Worm (Caenorhabditis elegans) whole organism, L2 larva: ENCODE measurements around the gene B0222.5.

ENCODE experiments used
- C34F6.9 ChIP-seq: fragments of 150-350 bp; optimal IDR thresholded peaks from 2 replicates; lab custom pipeline; 2014; ENCODE audit warnings: missing biosample characterization, missing genetic modification characterization
- F13H6.1 ChIP-seq: sonication (generic microtip); optimal IDR thresholded peaks from 2 replicates; lab custom pipeline; 2016; ENCODE audit warnings: missing genetic modification characterization, missing compliant biosample characterization
- ZK546.5 ChIP-seq: sonication (generic microtip); optimal IDR thresholded peaks from 2 replicates; lab custom pipeline; 2017; ENCODE audit warnings: missing biosample characterization, missing genetic modification characterization
- blmp-1 ChIP-seq: sonication (generic microtip); optimal IDR thresholded peaks from 2 replicates; lab custom pipeline; 2017; ENCODE audit warnings: missing genetic modification characterization, mild to moderate bottlenecking, missing compliant biosample characterization, antibody characterized with exemption, moderate library complexity; ENCODE audit not compliant: insufficient read depth
- ceh-16 ChIP-seq: fragments of 150-350 bp; optimal IDR thresholded peaks from 2 replicates; lab custom pipeline; 2014; ENCODE audit warnings: missing biosample characterization, missing genetic modification characterization
- dmd-4 ChIP-seq: sonication (generic microtip); optimal IDR thresholded peaks from 2 replicates; lab custom pipeline; 2017; ENCODE audit warnings: missing biosample characterization, missing genetic modification characterization
- fos-1 ChIP-seq: fragments of 150-350 bp; optimal IDR thresholded peaks from 2 replicates; lab custom pipeline; 2014; ENCODE audit warnings: missing biosample characterization, missing genetic modification characterization
- gmeb-1 ChIP-seq: fragments of 150-350 bp; optimal IDR thresholded peaks from 2 replicates; lab custom pipeline; 2014; ENCODE audit warnings: missing biosample characterization, missing genetic modification characterization
- lin-11 ChIP-seq: fragments of 150-350 bp; sonication (generic microtip); optimal IDR thresholded peaks from 2 replicates; lab custom pipeline; 2014; ENCODE audit warnings: missing biosample characterization, missing genetic modification characterization, inconsistent platforms, mixed read lengths
- lin-13 ChIP-seq: fragments of 150-350 bp; optimal IDR thresholded peaks from 2 replicates; lab custom pipeline; 2014; ENCODE audit warnings: missing biosample characterization, missing genetic modification reagents, missing genetic modification characterization
- lin-39 ChIP-seq: fragments of 150-350 bp; optimal IDR thresholded peaks from 2 replicates; lab custom pipeline; 2014; ENCODE audit warnings: missing biosample characterization, missing genetic modification reagents, missing genetic modification characterization
- lsy-2 ChIP-seq, 2 experiments: fragments of 150-350 bp in 1 of 2; sonication (generic microtip) in 1 of 2; optimal IDR thresholded peaks; 2 replicates each; lab custom pipeline; 2014 to 2017; ENCODE audit warnings: missing biosample characterization in 2 of 2, missing genetic modification characterization in 2 of 2
- mab-5 ChIP-seq: fragments of 150-350 bp; optimal IDR thresholded peaks from 2 replicates; lab custom pipeline; 2014; ENCODE audit warnings: missing biosample characterization, missing genetic modification characterization
- mbf-1 ChIP-seq: sonication (generic microtip); optimal IDR thresholded peaks from 2 replicates; lab custom pipeline; 2017; ENCODE audit warnings: missing biosample characterization, missing genetic modification characterization
- mdl-1 ChIP-seq, 2 experiments: fragments of 150-350 bp in 1 of 2; sonication (generic microtip) in 1 of 2; optimal IDR thresholded peaks; 2 replicates each; lab custom pipeline; 2017; ENCODE audit warnings: missing biosample characterization in 2 of 2, missing genetic modification characterization in 2 of 2
- nhr-12 ChIP-seq: fragments of 150-350 bp; optimal IDR thresholded peaks from 2 replicates; lab custom pipeline; 2014; ENCODE audit warnings: missing biosample characterization, missing genetic modification characterization
- nhr-129 ChIP-seq: fragments of 150-350 bp; optimal IDR thresholded peaks from 2 replicates; lab custom pipeline; 2014; ENCODE audit warnings: missing biosample characterization, missing genetic modification characterization
- nhr-21 ChIP-seq: fragments of 150-350 bp; optimal IDR thresholded peaks from 2 replicates; lab custom pipeline; 2014; ENCODE audit warnings: missing biosample characterization, missing genetic modification characterization
- nhr-237 ChIP-seq: fragments of 150-350 bp; optimal IDR thresholded peaks from 2 replicates; lab custom pipeline; 2014; ENCODE audit warnings: missing biosample characterization, missing genetic modification characterization
- nhr-25 ChIP-seq: fragments of 150-350 bp; sonication (generic microtip); optimal IDR thresholded peaks from 3 replicates; lab custom pipeline; 2014; ENCODE audit warnings: missing biosample characterization, missing genetic modification characterization
- nhr-6 ChIP-seq: fragments of 150-350 bp; optimal IDR thresholded peaks from 2 replicates; lab custom pipeline; 2014; ENCODE audit warnings: missing biosample characterization, missing genetic modification characterization
- peb-1 ChIP-seq: fragments of 150-350 bp; optimal IDR thresholded peaks from 2 replicates; lab custom pipeline; 2014; ENCODE audit warnings: missing biosample characterization, missing genetic modification characterization
- sem-4 ChIP-seq: fragments of 150-350 bp; optimal IDR thresholded peaks from 2 replicates; lab custom pipeline; 2014; ENCODE audit warnings: missing biosample characterization, missing genetic modification reagents, missing genetic modification characterization
- skn-1 ChIP-seq: sonication (generic microtip); optimal IDR thresholded peaks from 2 replicates; lab custom pipeline; 2017; ENCODE audit warnings: missing biosample characterization, missing genetic modification characterization
- sma-3 ChIP-seq: sonication (generic microtip); optimal IDR thresholded peaks from 2 replicates; lab custom pipeline; 2016; ENCODE audit warnings: missing genetic modification reagents, missing genetic modification characterization, missing compliant biosample characterization
- sma-9 ChIP-seq, 2 experiments: fragments of 150-350 bp in 1 of 2; sonication (generic microtip) in 1 of 2; optimal IDR thresholded peaks; 2 replicates each; lab custom pipeline; 2014 to 2016; ENCODE audit warnings: missing genetic modification characterization in 2 of 2, mild to moderate bottlenecking in 1 of 2, missing biosample characterization in 1 of 2, missing compliant biosample characterization in 1 of 2, missing genetic modification reagents in 1 of 2, moderate library complexity in 1 of 2
- snpc-4 ChIP-seq: fragments of 150-350 bp; optimal IDR thresholded peaks from 2 replicates; lab custom pipeline; 2014; ENCODE audit warnings: missing biosample characterization, missing genetic modification characterization
- unc-55 ChIP-seq: fragments of 150-350 bp; sonication (generic microtip); optimal IDR thresholded peaks from 3 replicates; lab custom pipeline; 2014; ENCODE audit warnings: missing biosample characterization, missing genetic modification reagents, missing genetic modification characterization
- zag-1 ChIP-seq: fragments of 150-350 bp; optimal IDR thresholded peaks from 2 replicates; lab custom pipeline; 2014; ENCODE audit warnings: missing biosample characterization, missing genetic modification characterization
- ztf-4 ChIP-seq: fragments of 150-350 bp; optimal IDR thresholded peaks from 2 replicates; lab custom pipeline; 2014; ENCODE audit warnings: missing biosample characterization, missing genetic modification characterization

B0222.5 gene

DNA sequence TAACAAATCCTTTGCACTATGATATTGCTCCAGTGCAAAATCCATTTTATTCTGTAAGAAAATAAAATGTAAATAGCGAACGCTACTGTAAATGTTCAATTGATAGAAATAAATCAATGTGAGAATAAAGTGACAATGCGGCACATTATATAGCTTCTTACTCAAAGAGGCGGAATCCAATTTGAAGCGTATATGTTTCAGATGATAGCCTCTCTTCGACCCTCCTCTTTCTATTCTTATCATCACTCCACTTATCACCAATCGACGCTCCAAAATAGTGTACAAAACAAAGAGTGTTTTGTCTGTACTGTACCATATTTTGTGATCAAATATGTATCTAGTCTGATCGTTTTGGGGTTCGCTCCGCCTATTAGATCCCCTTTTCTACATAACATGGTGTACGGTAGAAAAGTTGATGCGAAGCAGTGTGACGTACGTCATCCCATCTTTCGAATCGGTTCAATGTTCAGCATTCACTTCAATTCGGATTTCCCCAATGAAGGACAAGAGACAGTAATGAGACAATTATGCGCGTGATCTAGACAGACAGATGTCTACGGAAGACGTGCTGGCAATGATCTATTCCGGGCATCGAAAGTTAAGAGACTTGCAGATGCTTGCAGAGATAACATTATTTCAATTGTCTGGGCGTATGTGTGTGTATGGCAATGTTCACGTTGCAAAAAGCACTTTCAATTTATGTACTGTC lies 7.7 kb downstream of the B0222.5 start, which contains the start of gene spl-2:
TSS of gene spl-2 (minus strand) at position 51 of the 709 bp plus-strand sequence.
- TF ChIP-seq nhr-21 (peak; percentile 50), skn-1 (tag; lab: Kevin White, UChicago) (no peak), dmd-4 (tag; lab: Kevin White, UChicago) (no peak), nhr-25 (peak; percentile 47), sma-9 (GFP tag; optimal IDR thresholded peaks at IDR 0.05; lab: Kevin White, UChicago) (peak; percentile 35), sma-9 (tag; optimal IDR thresholded peaks at IDR 0.05; lab: Kevin White, UChicago) (no peak), nhr-129 (peak; percentile 23), sma-3 (GFP tag; lab: Kevin White, UChicago) (peak; percentile 29)

DNA sequence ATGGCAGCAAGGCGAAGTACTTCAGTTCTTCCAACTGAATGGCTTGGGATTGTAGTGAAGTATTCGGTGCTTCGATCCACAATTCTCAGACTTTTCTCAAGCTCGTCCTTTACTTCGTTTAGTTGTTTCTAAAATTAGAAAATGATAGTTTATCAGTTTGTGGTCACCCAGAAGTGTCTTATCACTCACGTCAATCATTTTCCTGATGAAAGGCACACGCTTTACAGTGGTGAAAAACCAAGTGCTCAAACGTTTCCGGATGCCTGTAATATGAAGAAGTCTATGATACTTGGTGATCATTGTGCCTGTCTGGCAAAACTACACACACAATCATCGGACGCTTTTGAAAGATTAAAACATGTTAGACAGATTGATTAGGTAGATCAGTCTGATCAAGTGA lies 8.5 kb downstream of the B0222.5 start:
- TF ChIP-seq sma-9 (GFP tag; optimal IDR thresholded peaks at IDR 0.05; lab: Kevin White, UChicago) (peak; percentile 2), sma-9 (tag; optimal IDR thresholded peaks at IDR 0.05; lab: Kevin White, UChicago) (no peak), gmeb-1 (tag; lab: Kevin White, UChicago) (peak; percentile 22), lin-39 (tag; lab: Kevin White, UChicago) (no peak), fos-1 (tag; lab: Kevin White, UChicago) (peak; percentile 16)

DNA sequence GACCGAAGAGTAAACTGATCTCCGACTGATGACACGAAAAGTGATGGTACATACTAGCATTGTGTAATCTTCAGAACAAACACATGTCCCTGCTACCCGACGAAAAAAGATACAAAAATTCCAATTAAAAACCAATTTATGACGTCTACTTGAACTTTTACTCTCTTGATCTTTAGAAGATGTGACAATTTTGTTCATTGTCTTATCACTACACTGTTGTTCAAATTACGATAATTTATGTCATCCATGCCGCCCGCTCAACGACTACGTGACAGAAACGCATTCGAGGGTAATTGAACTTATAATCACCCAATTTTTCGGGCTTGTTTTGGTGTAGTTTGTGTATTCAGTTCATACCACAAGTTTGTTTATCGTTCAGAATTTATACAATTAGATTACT lies 10.8 kb downstream of the B0222.5 start:
- no peak for TF ChIP-seq F13H6.1 (tag; lab: Kevin White, UChicago)
- TF ChIP-seq sma-3 (GFP tag; lab: Kevin White, UChicago): peak; percentile 31
- peak; percentile 60 for TF ChIP-seq sma-9 (GFP tag; optimal IDR thresholded peaks at IDR 0.05; lab: Kevin White, UChicago)
- no peak for TF ChIP-seq sma-9 (tag; optimal IDR thresholded peaks at IDR 0.05; lab: Kevin White, UChicago)
- TF ChIP-seq nhr-21: peak; percentile 33

DNA sequence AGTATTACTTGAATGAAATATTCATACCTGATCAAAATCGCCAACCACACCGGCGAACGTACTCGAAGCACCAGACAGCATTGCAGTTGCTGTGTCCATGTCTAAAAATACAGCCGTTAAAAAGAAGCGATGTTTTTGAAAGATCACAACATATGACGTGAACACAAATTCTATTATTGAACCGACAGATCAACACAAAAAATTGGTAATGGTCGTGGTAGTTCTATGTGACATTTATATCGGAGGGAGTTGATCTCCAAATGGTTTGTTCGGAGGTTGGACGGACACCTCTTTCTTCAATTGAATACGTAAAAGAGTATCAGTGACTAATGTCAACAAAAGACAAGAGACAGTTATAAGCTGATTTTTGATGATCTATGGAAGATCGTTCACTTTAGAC lies 13.4 kb downstream of the B0222.5 start, which contains the start of gene pitr-3:
TSS of gene pitr-3 (minus strand) at position 101 of the 400 bp plus-strand sequence.
- TF ChIP-seq zag-1 (no peak), blmp-1 (tag; lab: Kevin White, UChicago) (no peak), F13H6.1 (tag; lab: Kevin White, UChicago) (no peak), nhr-12 (no peak), mdl-1 (tag; optimal IDR thresholded peaks at IDR 0.05; lab: Kevin White, UChicago) (no peak), ztf-4 (tag; lab: Kevin White, UChicago) (no peak), C34F6.9 (tag; lab: Kevin White, UChicago) (no peak), ceh-16 (tag; lab: Kevin White, UChicago) (no peak), peb-1 (tag; lab: Kevin White, UChicago) (no peak), nhr-6 (no peak), mbf-1 (no peak), ZK546.5 (tag; lab: Kevin White, UChicago) (no peak), lsy-2 (tag; optimal IDR thresholded peaks at IDR 0.05; lab: Kevin White, UChicago) (no peak), nhr-21 (no peak), snpc-4 (tag; lab: Kevin White, UChicago) (no peak)

DNA sequence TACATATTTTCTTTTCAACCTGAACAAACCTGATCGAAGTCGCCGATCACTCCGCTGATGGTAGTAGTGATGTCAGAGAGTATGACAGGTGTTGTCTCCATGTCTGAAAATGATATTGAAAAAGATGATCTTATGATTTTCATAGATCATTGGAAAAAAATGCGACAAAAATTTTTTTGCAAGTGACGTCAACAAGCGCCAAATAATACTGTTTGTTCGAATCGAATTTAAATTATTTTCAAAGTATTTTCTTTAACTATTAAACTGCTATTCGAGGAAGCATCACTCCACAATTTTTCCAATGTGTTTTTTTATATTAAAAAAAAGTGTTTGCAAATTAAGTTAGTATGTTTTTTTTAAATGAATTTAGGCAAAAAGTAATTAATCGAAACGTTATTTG lies 17.1 kb downstream of the B0222.5 start, which contains the start of gene pitr-2:
TSS of gene pitr-2 (minus strand) at position 101 of the 400 bp plus-strand sequence.
- no peak for TF ChIP-seq mab-5
- TF ChIP-seq lin-39 (tag; lab: Kevin White, UChicago): no peak
- TF ChIP-seq ceh-16 (tag; lab: Kevin White, UChicago): no peak
- TF ChIP-seq unc-55 (GFP tag; lab: Kevin White, UChicago): no peak
- no peak for TF ChIP-seq peb-1 (tag; lab: Kevin White, UChicago)

DNA sequence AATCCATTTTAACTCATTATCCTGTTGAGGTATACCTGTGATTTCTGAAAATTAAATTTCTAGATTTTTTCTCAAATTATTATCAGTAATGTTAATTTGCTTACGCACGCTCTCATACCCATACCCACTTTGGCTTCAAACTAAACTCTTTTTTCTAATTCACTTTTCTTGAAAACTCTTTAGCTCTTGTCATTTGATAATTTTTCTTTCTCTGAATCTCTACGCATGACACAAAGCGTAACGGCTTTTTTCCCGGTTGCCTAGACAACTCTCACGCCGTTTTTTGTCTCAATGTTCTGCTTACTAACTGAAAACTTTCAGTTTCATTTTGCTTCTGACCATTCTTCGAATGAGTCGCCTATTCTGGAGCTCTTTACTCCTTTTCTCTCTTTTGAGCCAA lies 20.7 kb downstream of the B0222.5 start, which contains the start of gene B0222.1:
TSS of gene B0222.1 (plus strand) at position 306 of the 400 bp plus-strand sequence.
- TF ChIP-seq lin-11: peak; percentile 21
- no peak for TF ChIP-seq sem-4 (tag; lab: Kevin White, UChicago)
- TF ChIP-seq C34F6.9 (tag; lab: Kevin White, UChicago): peak; percentile 19
- no peak for TF ChIP-seq lin-13
- no peak for TF ChIP-seq nhr-237 (tag; lab: Kevin White, UChicago)
